Fruit fly (Drosophila melanogaster): Measurements from ENCODE around the gene CG9578.
"Not testable (repeated sequence)": the region's sequence is repeated elsewhere in the genome, so short reads cannot be mapped to it uniquely, and the experiment has no call there.

DNA sequence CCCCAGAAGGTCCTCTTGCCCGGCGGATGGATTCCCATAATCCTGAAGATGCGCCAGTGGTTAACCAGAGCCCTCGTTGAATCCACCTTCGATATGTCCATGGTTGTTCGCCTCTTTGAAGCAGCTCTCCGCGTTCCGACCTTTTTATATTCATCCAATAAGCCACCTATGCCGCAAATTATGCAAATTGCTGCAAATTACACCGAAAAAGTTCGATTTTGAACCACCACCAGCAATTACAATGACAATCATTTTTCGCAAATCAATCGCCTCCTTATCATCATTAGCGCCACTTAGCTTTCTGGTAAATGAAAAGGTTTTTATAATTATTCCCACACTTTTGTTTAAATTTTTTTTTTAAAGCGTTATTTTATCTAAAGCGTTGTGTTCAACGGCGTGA lies 26.9 kb upstream of the CG9578 start, which contains the start of gene Or19a:
- not testable (repeated sequence) for TF ChIP-seq CG13624, Sox102F, Max (GFP tag; optimal IDR thresholded peaks at IDR 0.05)
